Worm (Caenorhabditis elegans): ENCODE measurements around the gene tlp-1.

Gene tlp-1

ce11 chrIV:13703828-13704425 lies at the start of gene tlp-1:
tlp-1 (minus strand) TSS chrIV:13704082.
- peak; percentile 95 for TF ChIP-seq mab-5 (tag; optimal IDR thresholded peaks at IDR 0.05)
- TF ChIP-seq lin-11 (tag; optimal IDR thresholded peaks at IDR 0.05) = no peak
- peak; percentile 63 for TF ChIP-seq nhr-25 (tag; optimal IDR thresholded peaks at IDR 0.05)
- TF ChIP-seq ama-1 (optimal IDR thresholded peaks at IDR 0.05) = peak; percentile 61
- peak in 1 of 2 experiments; percentile 61 for TF ChIP-seq lsy-2 (tag; optimal IDR thresholded peaks at IDR 0.05)
- no peak for TF ChIP-seq ztf-1 (GFP tag; conservative IDR thresholded peaks at IDR 0.05)
- TF ChIP-seq nhr-237 (tag; optimal IDR thresholded peaks at IDR 0.05) = no peak
- peak; percentile 11 for TF ChIP-seq C34F6.9 (tag; optimal IDR thresholded peaks at IDR 0.05)
- TF ChIP-seq ZK546.5 (tag; optimal IDR thresholded peaks at IDR 0.05) = no peak
- peak; percentile 44 for TF ChIP-seq nhr-21 (tag; optimal IDR thresholded peaks at IDR 0.05)
- TF ChIP-seq fos-1 (tag; optimal IDR thresholded peaks at IDR 0.05) = peak; percentile 63
- TF ChIP-seq unc-62 (GFP tag; optimal IDR thresholded peaks at IDR 0.05) = peak; percentile 72
- TF ChIP-seq crh-2 (tag; optimal IDR thresholded peaks at IDR 0.05) = no peak
- TF ChIP-seq elt-1 (tag; optimal IDR thresholded peaks at IDR 0.05) = no peak
- TF ChIP-seq ceh-82 (tag; optimal IDR thresholded peaks at IDR 0.05) = no peak
- TF ChIP-seq ztf-11 (tag; optimal IDR thresholded peaks at IDR 0.05) = no peak
- TF ChIP-seq nhr-6 (tag; optimal IDR thresholded peaks at IDR 0.05) = no peak
- peak; percentile 74 for TF ChIP-seq blmp-1 (tag; optimal IDR thresholded peaks at IDR 0.05; ENCODE audit: insufficient read depth)
- peak; percentile 65 for TF ChIP-seq sma-3 (GFP tag; optimal IDR thresholded peaks at IDR 0.05)
- TF ChIP-seq lin-39 (tag; optimal IDR thresholded peaks at IDR 0.05) = peak; percentile 79
- peak; percentile 60 for TF ChIP-seq egl-27 (tag; optimal IDR thresholded peaks at IDR 0.05)
- peak; percentile 74 for TF ChIP-seq nhr-129 (tag; optimal IDR thresholded peaks at IDR 0.05)
- no peak for TF ChIP-seq skn-1 (tag; optimal IDR thresholded peaks at IDR 0.05)
- TF ChIP-seq nhr-23 (tag; optimal IDR thresholded peaks at IDR 0.05) = no peak
- TF ChIP-seq Y55F3AM.14 (GFP tag; optimal IDR thresholded peaks at IDR 0.05) = no peak
- no peak for TF ChIP-seq nhr-77 (tag; optimal IDR thresholded peaks at IDR 0.05)
- peak; percentile 99 for TF ChIP-seq ceh-16 (tag; optimal IDR thresholded peaks at IDR 0.05)
- peak; percentile 55 for TF ChIP-seq sma-9 (GFP tag; optimal IDR thresholded peaks at IDR 0.05)
- no peak for TF ChIP-seq sma-9 (tag; optimal IDR thresholded peaks at IDR 0.05)
- no peak for TF ChIP-seq mdl-1 (tag; optimal IDR thresholded peaks at IDR 0.05)

ce11 chrIV:13750033-13750432 lies 46.2 kb upstream of the tlp-1 start, which contains the start of gene sorb-1:
sorb-1 (plus strand) TSS chrIV:13750333.
- no peak for TF ChIP-seq R02D3.7 (tag; optimal IDR thresholded peaks at IDR 0.05)
- no peak for TF ChIP-seq ztf-4 (tag; optimal IDR thresholded peaks at IDR 0.05)
- no peak for TF ChIP-seq ceh-82 (tag; optimal IDR thresholded peaks at IDR 0.05)
- TF ChIP-seq mbf-1 (tag; optimal IDR thresholded peaks at IDR 0.05) = no peak
- no peak for TF ChIP-seq C34F6.9 (tag; optimal IDR thresholded peaks at IDR 0.05)
- no peak for TF ChIP-seq unc-55 (GFP tag; optimal IDR thresholded peaks at IDR 0.05)
- TF ChIP-seq fos-1 (tag; optimal IDR thresholded peaks at IDR 0.05) = no peak
- no peak for TF ChIP-seq snpc-4 (tag; optimal IDR thresholded peaks at IDR 0.05)
- TF ChIP-seq nhr-6 (tag; optimal IDR thresholded peaks at IDR 0.05) = no peak
- TF ChIP-seq nhr-77 (tag; optimal IDR thresholded peaks at IDR 0.05) = no peak
- no peak for TF ChIP-seq ZK546.5 (tag; optimal IDR thresholded peaks at IDR 0.05)
- no peak for TF ChIP-seq sma-9 (GFP tag; optimal IDR thresholded peaks at IDR 0.05)
- TF ChIP-seq sma-9 (tag; optimal IDR thresholded peaks at IDR 0.05) = no peak
- no peak for TF ChIP-seq nhr-10 (tag; optimal IDR thresholded peaks at IDR 0.05)
- no peak for TF ChIP-seq unc-62 (GFP tag; optimal IDR thresholded peaks at IDR 0.05)
- TF ChIP-seq nhr-129 (tag; optimal IDR thresholded peaks at IDR 0.05) = no peak
- no peak for TF ChIP-seq blmp-1 (tag; optimal IDR thresholded peaks at IDR 0.05; ENCODE audit: insufficient read depth)
- no peak for TF ChIP-seq elt-3 (tag; optimal IDR thresholded peaks at IDR 0.05)
- no peak for TF ChIP-seq nhr-12 (tag; optimal IDR thresholded peaks at IDR 0.05)
- TF ChIP-seq unc-39 (tag; optimal IDR thresholded peaks at IDR 0.05) = no peak

- TF ChIP-seq nhr-129 (tag; optimal IDR thresholded peaks at IDR 0.05) (peak; percentile 87), C34F6.9 (tag; optimal IDR thresholded peaks at IDR 0.05) (peak; percentile 13), F13H6.1 (tag; optimal IDR thresholded peaks at IDR 0.05) (peak; percentile 63), zag-1 (tag; optimal IDR thresholded peaks at IDR 0.05) (no peak)
Measured at ce11 chrIV:13748798-13749197, 44.9 kb upstream of the tlp-1 start.
